Fruit fly (Drosophila melanogaster) whole organism, wandering third instar larva: ENCODE results near the gene CG10512.
A peak's percentile ranks its signal among the peaks of the same experiment; 100 is the strongest.

Experiments
- Abd-B ChIP-seq: fragments of >200 bp; optimal IDR thresholded peaks from 2 replicates; lab custom pipeline; 2017; ENCODE audit warnings: missing biosample characterization, missing genetic modification characterization
- CG32264 ChIP-seq: fragments of 200-800 bp; sonication (Bioruptor generic); optimal IDR thresholded peaks from 2 replicates; lab custom pipeline; 2016; ENCODE audit warnings: missing biosample characterization, missing genetic modification characterization
- CG9705 ChIP-seq: fragments of 200-800 bp; sonication (Bioruptor generic); optimal IDR thresholded peaks from 2 replicates; lab custom pipeline; 2018; ENCODE audit warnings: missing biosample characterization, mild to moderate bottlenecking, missing genetic modification characterization
- CrebA ChIP-seq: fragments of 200-800 bp; sonication (Bioruptor generic); optimal IDR thresholded peaks from 2 replicates; lab custom pipeline; 2016; ENCODE audit warnings: missing biosample characterization, mild to moderate bottlenecking, missing genetic modification characterization, borderline replicate concordance
- Dfd ChIP-seq: fragments of >200 bp; optimal IDR thresholded peaks from 2 replicates; lab custom pipeline; 2017; ENCODE audit warnings: missing biosample characterization, missing genetic modification characterization
- Dif ChIP-seq: fragments of 200-275, 200-300 bp; sonication (Bioruptor generic); optimal IDR thresholded peaks from 2 replicates; lab custom pipeline; 2018; ENCODE audit warnings: missing biosample characterization, missing genetic modification characterization; ENCODE audit not compliant: partially characterized antibody
- GATAd ChIP-seq: sonication (Bioruptor generic); optimal IDR thresholded peaks from 2 replicates; lab custom pipeline; 2016; ENCODE audit warnings: missing biosample characterization, missing genetic modification characterization
- HLH106 ChIP-seq: fragments of 200-800 bp; optimal IDR thresholded peaks from 3 replicates; lab custom pipeline; 2019; ENCODE audit warnings: missing biosample characterization, mild to moderate bottlenecking, missing genetic modification characterization, moderate library complexity
- Hnf4 ChIP-seq: fragments of 200-800 bp; sonication (Bioruptor generic); optimal IDR thresholded peaks from 2 replicates; lab custom pipeline; 2016; ENCODE audit warnings: missing biosample characterization, mild to moderate bottlenecking, missing genetic modification characterization
- Hr78 ChIP-seq: fragments of >200 bp; optimal IDR thresholded peaks from 2 replicates; lab custom pipeline; 2017; ENCODE audit warnings: missing biosample characterization, missing genetic modification characterization
- Hr83 ChIP-seq: fragments of 200-300 bp; sonication (Bioruptor generic); optimal IDR thresholded peaks from 2 replicates; lab custom pipeline; 2016; ENCODE audit warnings: missing biosample characterization, mild to moderate bottlenecking, missing genetic modification characterization, moderate library complexity; ENCODE audit not compliant: poor library complexity, severe bottlenecking
- Myc ChIP-seq: fragments of >200 bp; optimal IDR thresholded peaks from 2 replicates; lab custom pipeline; 2017
- OdsH ChIP-seq: fragments of 200-800 bp; sonication (Bioruptor generic); optimal IDR thresholded peaks from 2 replicates; lab custom pipeline; 2016; ENCODE audit warnings: missing biosample characterization, mild to moderate bottlenecking, missing genetic modification characterization
- Rel ChIP-seq, 2 experiments: fragments of 200-800 bp; sonication (Bioruptor generic) in 1 of 2; optimal IDR thresholded peaks; 2 replicates in 1 of 2; 3 replicates in 1 of 2; lab custom pipeline; 2016 to 2019; ENCODE audit warnings: mild to moderate bottlenecking in 2 of 2, missing biosample characterization in 2 of 2, missing genetic modification characterization in 2 of 2, moderate library complexity in 1 of 2
- Sp1 ChIP-seq: fragments of 200-800 bp; sonication (Bioruptor generic); optimal IDR thresholded peaks from 3 replicates; lab custom pipeline; 2019; ENCODE audit warnings: missing biosample characterization, mild to moderate bottlenecking, missing genetic modification characterization, moderate library complexity
- br ChIP-seq: fragments of 200-800 bp; sonication (Bioruptor generic); optimal IDR thresholded peaks from 2 replicates; lab custom pipeline; 2016; ENCODE audit warnings: missing biosample characterization, missing genetic modification characterization
- brk ChIP-seq: fragments of 200-800 bp; sonication (Bioruptor generic); optimal IDR thresholded peaks from 2 replicates; lab custom pipeline; 2016; ENCODE audit warnings: missing biosample characterization, mild to moderate bottlenecking, missing genetic modification characterization
- dl ChIP-seq, 2 experiments: fragments of 175-275, 200-275 bp in 1 of 2; fragments of 200-275 bp in 1 of 2; sonication (Bioruptor generic); optimal IDR thresholded peaks; lab custom pipeline; 2018; ENCODE audit warnings: mild to moderate bottlenecking in 2 of 2, missing biosample characterization in 2 of 2, missing genetic modification characterization in 2 of 2, moderate library complexity in 2 of 2; ENCODE audit not compliant: partially characterized antibody in 2 of 2, insufficient read depth in 1 of 2
- dmrt93B ChIP-seq: fragments of 200-800 bp; sonication (Bioruptor generic); optimal IDR thresholded peaks from 2 replicates; lab custom pipeline; 2018; ENCODE audit warnings: missing biosample characterization, mild to moderate bottlenecking, missing genetic modification characterization
- ey ChIP-seq: fragments of 200-800 bp; sonication (Bioruptor generic); optimal IDR thresholded peaks from 2 replicates; lab custom pipeline; 2016; ENCODE audit warnings: missing biosample characterization, missing genetic modification characterization
- foxo ChIP-seq, 2 experiments: fragments of 200-800 bp; sonication (Bioruptor generic); optimal IDR thresholded peaks; 2 replicates in 1 of 2; 3 replicates in 1 of 2; lab custom pipeline; 2016 to 2017; ENCODE audit warnings: missing biosample characterization in 2 of 2, missing genetic modification characterization in 2 of 2
- fru ChIP-seq: fragments of 200-800 bp; sonication (Bioruptor generic); optimal IDR thresholded peaks from 3 replicates; lab custom pipeline; 2016; ENCODE audit warnings: missing biosample characterization, mild to moderate bottlenecking, missing genetic modification characterization
- h ChIP-seq: fragments of 200-800 bp; sonication (Bioruptor generic); optimal IDR thresholded peaks from 3 replicates; lab custom pipeline; 2016; ENCODE audit warnings: missing biosample characterization, mild to moderate bottlenecking, missing genetic modification characterization
- jim ChIP-seq: fragments of 175-275, 200-325 bp; sonication (Bioruptor generic); optimal IDR thresholded peaks from 2 replicates; lab custom pipeline; 2016; ENCODE audit warnings: missing biosample characterization, mild to moderate bottlenecking, missing genetic modification characterization
- pan ChIP-seq: fragments of >200 bp; optimal IDR thresholded peaks from 2 replicates; lab custom pipeline; 2017
- psq ChIP-seq: fragments of 200-800 bp; sonication (Bioruptor generic); optimal IDR thresholded peaks from 3 replicates; lab custom pipeline; 2017; ENCODE audit warnings: missing biosample characterization, mild to moderate bottlenecking, missing genetic modification characterization, moderate library complexity
- rgr ChIP-seq: fragments of 200-800 bp; sonication (Bioruptor generic); optimal IDR thresholded peaks from 3 replicates; lab custom pipeline; 2016; ENCODE audit warnings: missing biosample characterization, mild to moderate bottlenecking, missing genetic modification characterization
- sage ChIP-seq: fragments of 200-800 bp; sonication (Bioruptor generic); optimal IDR thresholded peaks from 2 replicates; lab custom pipeline; 2016; ENCODE audit warnings: missing biosample characterization, mild to moderate bottlenecking, missing genetic modification characterization
- sv ChIP-seq: fragments of 200-800 bp; sonication (Bioruptor generic); optimal IDR thresholded peaks from 3 replicates; lab custom pipeline; 2016; ENCODE audit warnings: missing biosample characterization, missing genetic modification characterization
- usp ChIP-seq: fragments of >200 bp; optimal IDR thresholded peaks from 2 replicates; lab custom pipeline; 2017; ENCODE audit warnings: missing biosample characterization, missing genetic modification characterization
- woc ChIP-seq: sonication (Bioruptor generic); optimal IDR thresholded peaks from 2 replicates; lab custom pipeline; 2016; ENCODE audit warnings: missing biosample characterization, mild to moderate bottlenecking, missing genetic modification characterization

The CG10512 gene

DNA sequence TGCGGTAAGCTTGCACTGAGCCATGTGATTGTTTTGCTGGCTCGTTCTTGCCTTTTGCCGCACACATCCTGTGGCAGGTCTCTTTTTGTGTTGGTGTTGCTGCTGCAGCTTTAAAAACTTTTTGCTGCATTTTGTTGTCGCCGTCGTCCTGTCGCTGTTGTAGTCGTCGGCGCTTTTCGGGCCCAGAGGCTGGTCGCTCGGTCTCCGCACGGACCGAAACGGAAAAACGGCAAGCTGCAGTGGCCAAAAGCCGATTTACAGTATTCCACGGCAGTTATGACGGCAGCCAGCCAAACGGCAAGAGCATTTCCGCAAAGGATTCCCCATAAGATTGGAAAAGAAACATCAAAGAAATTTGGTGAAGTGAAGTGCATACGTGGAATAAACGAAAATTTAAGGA lies 17.4 kb downstream of the CG10512 start, which contains the start of gene CG43219:
Gene CG43219 (plus strand): TSS at position 301 of the 400 bp plus-strand sequence.
- no peak for TF ChIP-seq Abd-B
- TF ChIP-seq jim: no peak
- no peak for TF ChIP-seq Hnf4 (GFP tag; lab: Kevin White, UChicago)
- TF ChIP-seq sv: no peak
- no peak for TF ChIP-seq fru
- no peak for TF ChIP-seq rgr (GFP tag; lab: Kevin White, UChicago)
- TF ChIP-seq, all 38 proteins: peak for 0

DNA sequence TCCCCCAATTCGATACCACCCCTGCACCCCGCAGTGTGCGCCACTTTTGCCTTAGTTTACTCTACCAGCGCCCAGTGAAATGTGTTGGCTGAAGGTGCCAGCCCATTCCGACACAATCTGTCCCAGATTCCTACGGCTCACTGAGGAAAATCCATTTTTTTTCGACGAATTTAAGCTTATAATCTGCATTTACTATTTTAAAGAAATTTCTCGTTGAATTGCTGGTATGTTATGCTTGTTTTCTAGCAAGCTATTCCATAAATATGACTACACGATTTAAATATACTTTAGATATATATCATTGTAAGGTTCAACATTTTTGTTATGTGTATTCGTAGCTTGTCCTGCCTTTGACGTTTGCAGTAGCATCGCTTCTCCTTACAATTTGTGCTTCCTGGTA lies 20.5 kb downstream of the CG10512 start:
- TF ChIP-seq GATAd (GFP tag; lab: Kevin White, UChicago) (no peak), sv (no peak), Hr78 (no peak), dmrt93B (GFP tag; lab: Kevin White, UChicago) (no peak), Hr83 (GFP tag; lab: Kevin White, UChicago) (no peak), foxo (GFP tag; optimal IDR thresholded peaks at IDR 0.05; lab: Kevin White, UChicago) (no peak), Abd-B (no peak), CrebA (GFP tag; lab: Kevin White, UChicago) (no peak), CG32264 (GFP tag; lab: Kevin White, UChicago) (no peak), h (no peak), jim (no peak), ey (GFP tag; lab: Kevin White, UChicago) (no peak), Myc (lab: Kevin White, UChicago) (no peak), usp (GFP tag; lab: Kevin White, UChicago) (no peak)

DNA sequence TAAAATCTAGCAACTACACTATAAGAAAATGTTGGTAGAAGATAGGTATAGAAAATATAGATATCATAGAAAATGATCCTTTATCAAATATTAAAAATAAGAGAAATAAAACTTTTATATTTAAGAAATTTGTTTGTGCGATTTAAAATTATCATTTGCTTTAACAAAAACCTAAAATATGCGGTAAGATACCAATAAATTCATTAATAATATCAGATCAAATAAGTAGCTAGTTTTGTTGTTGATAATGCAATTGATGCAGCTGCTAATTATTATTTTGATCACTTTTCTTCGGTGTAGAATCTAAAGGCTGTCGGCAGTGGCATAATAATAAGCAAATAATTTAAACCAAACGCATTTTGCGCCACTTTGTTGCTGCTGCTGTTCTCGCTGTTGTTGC lies 21.6 kb downstream of the CG10512 start:
- TF ChIP-seq Myc (lab: Kevin White, UChicago): no peak
- TF ChIP-seq HLH106 (tag; lab: Kevin White, UChicago): no peak
- TF ChIP-seq, all 38 proteins: peak for 0

DNA sequence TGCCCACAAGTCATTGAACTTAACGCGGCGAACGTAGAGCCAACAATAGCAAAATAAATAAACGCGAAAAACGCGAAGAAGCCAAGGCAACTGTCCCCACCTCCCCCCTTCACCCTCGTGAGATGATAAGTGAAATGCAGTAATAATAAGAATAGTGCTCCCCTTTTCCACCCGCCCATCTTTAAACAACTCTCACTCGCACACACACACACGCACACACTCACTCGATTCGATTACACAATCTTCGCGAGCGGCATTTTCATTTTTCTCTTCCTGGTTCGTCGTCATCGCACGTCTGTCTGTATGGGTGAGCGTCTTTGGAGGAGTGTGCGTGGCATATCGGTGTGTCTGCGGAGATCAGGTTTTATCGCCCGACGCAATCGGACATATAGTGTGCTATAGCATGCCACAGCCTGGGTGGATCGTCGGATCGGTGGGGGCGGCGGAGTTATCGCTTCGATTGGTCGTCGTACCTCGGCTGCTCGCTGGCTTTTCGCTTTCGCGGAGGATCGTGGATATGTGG lies 22.0 kb downstream of the CG10512 start:
- TF ChIP-seq sv (no peak), Dif (GFP tag; lab: Kevin White, UChicago) (no peak), HLH106 (tag; lab: Kevin White, UChicago) (no peak), Sp1 (GFP tag; lab: Kevin White, UChicago) (no peak), pan (lab: Kevin White, UChicago) (no peak), foxo (GFP tag; optimal IDR thresholded peaks at IDR 0.05; lab: Kevin White, UChicago) (peak in 1 of 2 experiments; percentile 27), GATAd (GFP tag; lab: Kevin White, UChicago) (no peak), Myc (lab: Kevin White, UChicago) (no peak), sage (GFP tag; lab: Kevin White, UChicago) (no peak), dl (GFP tag; optimal IDR thresholded peaks at IDR 0.05; lab: Kevin White, UChicago; ENCODE audit: insufficient read depth in 1 of 2, partially characterized antibody in 2 of 2) (no peak), Hnf4 (GFP tag; lab: Kevin White, UChicago) (no peak), Dfd (GFP tag; lab: Kevin White, UChicago) (peak; percentile 16), br (GFP tag; lab: Kevin White, UChicago) (peak; percentile 26), psq (GFP tag; lab: Kevin White, UChicago) (peak; percentile 13)
- TF ChIP-seq, all 38 proteins: peak for 4

DNA sequence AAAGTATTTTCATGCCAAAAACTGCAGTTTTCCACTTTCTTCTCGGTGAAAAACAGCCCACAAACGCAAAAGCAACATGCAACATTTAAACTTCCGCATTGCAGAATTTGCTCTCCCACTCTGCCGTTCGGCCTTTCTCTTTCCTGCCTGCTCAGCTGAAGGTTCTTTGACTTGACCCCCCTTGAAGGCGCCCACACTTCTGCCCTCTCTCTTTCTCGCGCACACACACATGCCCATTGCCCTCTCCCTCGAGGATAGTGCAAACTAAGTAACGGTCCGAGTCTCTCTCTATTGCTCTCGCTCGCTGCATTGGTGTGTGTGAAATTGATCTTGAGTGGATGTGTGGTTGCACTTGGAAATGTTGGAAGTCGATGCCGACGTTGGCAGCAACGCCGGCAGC lies 22.9 kb downstream of the CG10512 start:
- no peak for TF ChIP-seq OdsH (GFP tag; lab: Kevin White, UChicago)
- no peak for TF ChIP-seq Hr83 (GFP tag; lab: Kevin White, UChicago)
- no peak for TF ChIP-seq brk (GFP tag; lab: Kevin White, UChicago)
- no peak for TF ChIP-seq pan (lab: Kevin White, UChicago)
- TF ChIP-seq HLH106 (tag; lab: Kevin White, UChicago): no peak
- no peak for TF ChIP-seq CG9705
- no peak for TF ChIP-seq br (GFP tag; lab: Kevin White, UChicago)
- no peak for TF ChIP-seq Hnf4 (GFP tag; lab: Kevin White, UChicago)
- TF ChIP-seq Dfd (GFP tag; lab: Kevin White, UChicago): no peak

DNA sequence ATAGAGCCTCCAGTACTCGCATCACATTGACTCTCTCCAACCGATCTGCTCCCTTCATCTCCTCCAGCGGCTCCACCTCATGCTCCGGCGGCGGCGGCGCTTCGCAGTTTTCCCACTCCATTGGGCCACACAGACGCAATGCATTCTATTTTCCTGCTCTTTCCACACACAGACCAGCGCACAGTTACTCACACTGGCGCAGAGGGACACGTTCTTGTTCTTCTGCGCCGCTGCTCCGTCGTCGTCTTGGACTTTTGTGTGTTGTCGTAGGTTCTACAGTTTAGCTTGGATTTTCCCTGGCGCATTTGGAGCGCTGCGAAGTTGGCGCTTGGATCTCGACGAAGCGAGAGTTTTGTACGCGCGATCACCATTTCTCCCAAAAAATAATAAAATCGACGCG lies 23.6 kb downstream of the CG10512 start, which contains the start of gene Eip78C:
Gene Eip78C (plus strand): TSS at position 301 of the 400 bp plus-strand sequence.
- no peak for TF ChIP-seq CrebA (GFP tag; lab: Kevin White, UChicago)
- TF ChIP-seq foxo (GFP tag; optimal IDR thresholded peaks at IDR 0.05; lab: Kevin White, UChicago): no peak
- no peak for TF ChIP-seq pan (lab: Kevin White, UChicago)
- no peak for TF ChIP-seq HLH106 (tag; lab: Kevin White, UChicago)
- TF ChIP-seq fru: no peak
- TF ChIP-seq br (GFP tag; lab: Kevin White, UChicago): no peak
- TF ChIP-seq h: no peak
- TF ChIP-seq woc: no peak
- TF ChIP-seq Rel (GFP tag; optimal IDR thresholded peaks at IDR 0.05; lab: Kevin White, UChicago): no peak
- no peak for TF ChIP-seq Rel (tag; optimal IDR thresholded peaks at IDR 0.05; lab: Kevin White, UChicago)
- no peak for TF ChIP-seq sage (GFP tag; lab: Kevin White, UChicago)
- no peak for TF ChIP-seq Abd-B
- TF ChIP-seq Myc (lab: Kevin White, UChicago): no peak
- no peak for TF ChIP-seq dl (GFP tag; optimal IDR thresholded peaks at IDR 0.05; lab: Kevin White, UChicago; ENCODE audit: insufficient read depth in 1 of 2, partially characterized antibody in 2 of 2)
